Fruit fly (Drosophila melanogaster) whole organism, wandering third instar larva: Measurements from ENCODE around the gene Femcoat.

Source experiments
- Abd-B ChIP-seq: fragments of >200 bp; optimal IDR thresholded peaks from 2 replicates; lab custom pipeline; 2017; ENCODE audit warnings: missing biosample characterization, missing genetic modification characterization
- CG32264 ChIP-seq: fragments of 200-800 bp; sonication (Bioruptor generic); optimal IDR thresholded peaks from 2 replicates; lab custom pipeline; 2016; ENCODE audit warnings: missing biosample characterization, missing genetic modification characterization
- CG9705 ChIP-seq: fragments of 200-800 bp; sonication (Bioruptor generic); optimal IDR thresholded peaks from 2 replicates; lab custom pipeline; 2018; ENCODE audit warnings: missing biosample characterization, mild to moderate bottlenecking, missing genetic modification characterization
- CrebA ChIP-seq: fragments of 200-800 bp; sonication (Bioruptor generic); optimal IDR thresholded peaks from 2 replicates; lab custom pipeline; 2016; ENCODE audit warnings: missing biosample characterization, mild to moderate bottlenecking, missing genetic modification characterization, borderline replicate concordance
- Dfd ChIP-seq: fragments of >200 bp; optimal IDR thresholded peaks from 2 replicates; lab custom pipeline; 2017; ENCODE audit warnings: missing biosample characterization, missing genetic modification characterization
- Dif ChIP-seq: fragments of 200-275, 200-300 bp; sonication (Bioruptor generic); optimal IDR thresholded peaks from 2 replicates; lab custom pipeline; 2018; ENCODE audit warnings: missing biosample characterization, missing genetic modification characterization; ENCODE audit not compliant: partially characterized antibody
- GATAd ChIP-seq: sonication (Bioruptor generic); optimal IDR thresholded peaks from 2 replicates; lab custom pipeline; 2016; ENCODE audit warnings: missing biosample characterization, missing genetic modification characterization
- HLH106 ChIP-seq: fragments of 200-800 bp; optimal IDR thresholded peaks from 3 replicates; lab custom pipeline; 2019; ENCODE audit warnings: missing biosample characterization, mild to moderate bottlenecking, missing genetic modification characterization, moderate library complexity
- Hr78 ChIP-seq: fragments of >200 bp; optimal IDR thresholded peaks from 2 replicates; lab custom pipeline; 2017; ENCODE audit warnings: missing biosample characterization, missing genetic modification characterization
- Hr83 ChIP-seq: fragments of 200-300 bp; sonication (Bioruptor generic); optimal IDR thresholded peaks from 2 replicates; lab custom pipeline; 2016; ENCODE audit warnings: missing biosample characterization, mild to moderate bottlenecking, missing genetic modification characterization, moderate library complexity; ENCODE audit not compliant: poor library complexity, severe bottlenecking
- Jra ChIP-seq: sonication (Bioruptor generic); optimal IDR thresholded peaks from 2 replicates; lab custom pipeline; 2016; ENCODE audit warnings: missing biosample characterization, missing genetic modification characterization
- Mio ChIP-seq: sonication (Bioruptor generic); optimal IDR thresholded peaks from 2 replicates; lab custom pipeline; 2016; ENCODE audit warnings: missing biosample characterization, missing genetic modification characterization
- Myc ChIP-seq: fragments of >200 bp; optimal IDR thresholded peaks from 2 replicates; lab custom pipeline; 2017
- N ChIP-seq: fragments of >200 bp; optimal IDR thresholded peaks from 2 replicates; lab custom pipeline; 2018; ENCODE audit warnings: missing biosample characterization, missing external identifiers, missing genetic modification characterization
- OdsH ChIP-seq: fragments of 200-800 bp; sonication (Bioruptor generic); optimal IDR thresholded peaks from 2 replicates; lab custom pipeline; 2016; ENCODE audit warnings: missing biosample characterization, mild to moderate bottlenecking, missing genetic modification characterization
- Sp1 ChIP-seq: fragments of 200-800 bp; sonication (Bioruptor generic); optimal IDR thresholded peaks from 3 replicates; lab custom pipeline; 2019; ENCODE audit warnings: missing biosample characterization, mild to moderate bottlenecking, missing genetic modification characterization, moderate library complexity
- Vsx2 ChIP-seq: fragments of 200-300, 225-300 bp; sonication (Bioruptor generic); optimal IDR thresholded peaks from 2 replicates; lab custom pipeline; 2018; ENCODE audit warnings: missing biosample characterization, missing genetic modification characterization; ENCODE audit not compliant: partially characterized antibody
- br ChIP-seq: fragments of 200-800 bp; sonication (Bioruptor generic); optimal IDR thresholded peaks from 2 replicates; lab custom pipeline; 2016; ENCODE audit warnings: missing biosample characterization, missing genetic modification characterization
- dl ChIP-seq, 2 experiments: fragments of 175-275, 200-275 bp in 1 of 2; fragments of 200-275 bp in 1 of 2; sonication (Bioruptor generic); optimal IDR thresholded peaks; lab custom pipeline; 2018; ENCODE audit warnings: mild to moderate bottlenecking in 2 of 2, missing biosample characterization in 2 of 2, missing genetic modification characterization in 2 of 2, moderate library complexity in 2 of 2; ENCODE audit not compliant: partially characterized antibody in 2 of 2, insufficient read depth in 1 of 2
- dmrt93B ChIP-seq: fragments of 200-800 bp; sonication (Bioruptor generic); optimal IDR thresholded peaks from 2 replicates; lab custom pipeline; 2018; ENCODE audit warnings: missing biosample characterization, mild to moderate bottlenecking, missing genetic modification characterization
- dsf ChIP-seq: sonication (Bioruptor generic); optimal IDR thresholded peaks from 2 replicates; lab custom pipeline; 2016; ENCODE audit warnings: missing biosample characterization, missing genetic modification characterization, borderline replicate concordance
- fru ChIP-seq: fragments of 200-800 bp; sonication (Bioruptor generic); optimal IDR thresholded peaks from 3 replicates; lab custom pipeline; 2016; ENCODE audit warnings: missing biosample characterization, mild to moderate bottlenecking, missing genetic modification characterization
- h ChIP-seq: fragments of 200-800 bp; sonication (Bioruptor generic); optimal IDR thresholded peaks from 3 replicates; lab custom pipeline; 2016; ENCODE audit warnings: missing biosample characterization, mild to moderate bottlenecking, missing genetic modification characterization
- lola ChIP-seq: fragments of >200 bp; optimal IDR thresholded peaks from 2 replicates; lab custom pipeline; 2017; ENCODE audit warnings: missing biosample characterization, missing genetic modification characterization
- pan ChIP-seq: fragments of >200 bp; optimal IDR thresholded peaks from 2 replicates; lab custom pipeline; 2017
- psq ChIP-seq: fragments of 200-800 bp; sonication (Bioruptor generic); optimal IDR thresholded peaks from 3 replicates; lab custom pipeline; 2017; ENCODE audit warnings: missing biosample characterization, mild to moderate bottlenecking, missing genetic modification characterization, moderate library complexity
- rgr ChIP-seq: fragments of 200-800 bp; sonication (Bioruptor generic); optimal IDR thresholded peaks from 3 replicates; lab custom pipeline; 2016; ENCODE audit warnings: missing biosample characterization, mild to moderate bottlenecking, missing genetic modification characterization
- sage ChIP-seq: fragments of 200-800 bp; sonication (Bioruptor generic); optimal IDR thresholded peaks from 2 replicates; lab custom pipeline; 2016; ENCODE audit warnings: missing biosample characterization, mild to moderate bottlenecking, missing genetic modification characterization
- sv ChIP-seq: fragments of 200-800 bp; sonication (Bioruptor generic); optimal IDR thresholded peaks from 3 replicates; lab custom pipeline; 2016; ENCODE audit warnings: missing biosample characterization, missing genetic modification characterization
- usp ChIP-seq: fragments of >200 bp; optimal IDR thresholded peaks from 2 replicates; lab custom pipeline; 2017; ENCODE audit warnings: missing biosample characterization, missing genetic modification characterization
- woc ChIP-seq: sonication (Bioruptor generic); optimal IDR thresholded peaks from 2 replicates; lab custom pipeline; 2016; ENCODE audit warnings: missing biosample characterization, mild to moderate bottlenecking, missing genetic modification characterization

The Femcoat gene

DNA sequence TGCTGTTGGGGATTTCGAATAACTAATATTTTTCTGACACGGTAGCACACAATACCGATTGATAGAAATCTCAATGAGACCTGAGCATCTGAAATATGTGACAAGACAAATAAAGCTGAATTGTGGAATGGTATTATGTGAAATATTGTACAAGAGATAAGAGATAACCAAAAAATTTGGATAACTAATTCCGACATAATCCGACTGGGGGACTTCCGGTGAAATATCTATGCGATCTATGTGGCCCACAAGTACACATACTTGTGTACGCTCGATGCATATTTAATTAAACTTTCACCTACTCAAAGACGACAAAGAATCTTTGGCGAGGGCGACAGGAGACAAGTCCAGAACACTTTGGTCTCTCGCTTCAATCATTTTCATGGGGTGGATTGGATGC lies 10.1 kb upstream of the Femcoat start, which contains the start of gene CG15576:
TSS of gene CG15576 (minus strand) at position 101 of the 400 bp plus-strand sequence.
- no peak for TF ChIP-seq Hr83 (GFP tag; lab: Kevin White, UChicago)
- TF ChIP-seq GATAd (GFP tag; lab: Kevin White, UChicago) = no peak
- no peak for TF ChIP-seq Vsx2 (GFP tag; lab: Kevin White, UChicago)
- no peak for TF ChIP-seq Abd-B
- TF ChIP-seq HLH106 (tag; lab: Kevin White, UChicago) = no peak
- no peak for TF ChIP-seq fru (GFP tag; lab: Kevin White, UChicago)
- no peak for TF ChIP-seq Myc (lab: Kevin White, UChicago)
- TF ChIP-seq lola = no peak
- no peak for TF ChIP-seq Dfd (GFP tag; lab: Kevin White, UChicago)
- TF ChIP-seq Jra (GFP tag; lab: Kevin White, UChicago) = no peak
- TF ChIP-seq h (GFP tag; lab: Kevin White, UChicago) = no peak
- no peak for TF ChIP-seq Dif (GFP tag; lab: Kevin White, UChicago)

DNA sequence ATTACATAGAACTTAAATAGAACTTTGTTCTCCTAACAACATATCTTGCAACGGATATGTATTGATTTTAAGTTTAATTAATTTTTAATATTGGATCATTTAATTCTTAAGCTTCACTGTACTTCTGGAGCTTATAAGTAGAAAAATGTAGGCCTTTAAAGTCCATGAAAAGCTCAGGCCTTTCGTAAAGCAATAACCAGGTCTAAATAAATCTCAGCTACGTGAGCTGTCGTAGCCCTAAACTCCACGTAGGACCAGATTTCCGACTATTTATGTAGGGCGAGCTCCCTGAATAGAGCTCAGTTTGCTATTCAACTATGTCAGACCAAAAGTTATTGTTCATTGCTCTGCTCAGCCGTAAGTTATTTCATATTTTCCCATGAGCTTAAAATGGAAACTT lies 5.5 kb upstream of the Femcoat start, which contains the start of gene CG43135:
TSS of gene CG43135 (plus strand) at position 301 of the 400 bp plus-strand sequence.
- TF ChIP-seq Hr83 (GFP tag; lab: Kevin White, UChicago) = no peak
- TF ChIP-seq Hr78 = no peak
- no peak for TF ChIP-seq pan (lab: Kevin White, UChicago)
- no peak for TF ChIP-seq Jra (GFP tag; lab: Kevin White, UChicago)
- TF ChIP-seq sage = no peak
- TF ChIP-seq rgr (GFP tag; lab: Kevin White, UChicago) = no peak
- no peak for TF ChIP-seq GATAd (GFP tag; lab: Kevin White, UChicago)
- TF ChIP-seq HLH106 (tag; lab: Kevin White, UChicago) = no peak
- TF ChIP-seq woc (GFP tag; lab: Kevin White, UChicago) = no peak
- no peak for TF ChIP-seq CG32264 (GFP tag; lab: Kevin White, UChicago)
- no peak for TF ChIP-seq Myc (lab: Kevin White, UChicago)
- TF ChIP-seq sv (GFP tag; lab: Kevin White, UChicago) = no peak
- TF ChIP-seq dsf (GFP tag; lab: Kevin White, UChicago) = no peak

DNA sequence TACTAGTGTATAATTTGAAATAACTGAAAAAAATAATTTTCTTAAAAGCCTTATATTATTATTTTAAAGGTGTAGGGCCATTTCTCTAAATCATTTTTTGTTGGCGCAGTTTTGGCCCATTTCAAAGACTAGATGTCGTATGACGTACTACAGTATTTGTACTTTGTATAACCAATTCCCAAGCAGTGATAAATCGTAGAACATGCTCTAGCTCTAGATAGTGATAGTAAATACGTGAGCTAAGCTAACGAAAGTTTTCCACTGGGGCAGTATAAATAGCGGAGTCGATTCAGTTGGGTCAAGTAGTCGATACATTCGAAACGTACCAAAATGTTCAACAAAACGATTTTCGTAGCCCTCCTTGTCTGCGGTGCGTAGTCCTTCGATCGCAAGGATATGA lies 4.4 kb upstream of the Femcoat start, which contains the start of gene CG43134:
TSS of gene CG43134 (plus strand) at position 301 of the 400 bp plus-strand sequence.
- no peak for TF ChIP-seq CG9705 (GFP tag; lab: Kevin White, UChicago)
- TF ChIP-seq HLH106 (tag; lab: Kevin White, UChicago) = no peak
- no peak for TF ChIP-seq pan (lab: Kevin White, UChicago)
- TF ChIP-seq woc (GFP tag; lab: Kevin White, UChicago) = no peak
- no peak for TF ChIP-seq dmrt93B (GFP tag; lab: Kevin White, UChicago)
- TF ChIP-seq br (GFP tag; lab: Kevin White, UChicago) = no peak
- no peak for TF ChIP-seq N
- TF ChIP-seq GATAd (GFP tag; lab: Kevin White, UChicago) = no peak
- no peak for TF ChIP-seq Hr78
- TF ChIP-seq psq = no peak
- TF ChIP-seq h (GFP tag; lab: Kevin White, UChicago) = no peak
- TF ChIP-seq dl (GFP tag; optimal IDR thresholded peaks at IDR 0.05; lab: Kevin White, UChicago; ENCODE audit: insufficient read depth in 1 of 2, partially characterized antibody in 2 of 2) = no peak
- no peak for TF ChIP-seq CrebA (GFP tag; lab: Kevin White, UChicago)
- TF ChIP-seq Mio (GFP tag; lab: Kevin White, UChicago) = no peak
- TF ChIP-seq, all 38 proteins: peak for 0

DNA sequence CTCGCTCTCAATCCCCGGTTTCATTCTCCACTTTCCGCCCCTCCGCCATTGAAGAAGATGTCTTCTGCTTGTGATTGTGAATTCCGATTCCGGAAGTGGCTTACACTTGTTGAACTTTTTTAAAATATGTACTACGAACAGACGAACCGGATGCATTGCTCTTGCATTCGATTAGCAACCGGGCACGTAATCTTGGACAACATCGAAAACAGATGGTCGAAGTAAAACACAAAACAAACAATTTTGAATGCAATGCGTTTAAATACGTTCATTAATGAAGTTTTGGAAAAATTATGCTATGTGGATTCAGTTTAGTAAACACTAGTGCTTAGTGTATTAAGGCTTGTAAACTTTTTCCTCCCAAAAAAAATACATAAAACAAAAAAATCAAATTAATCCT lies 3.4 kb upstream of the Femcoat start, which contains the start of gene Muc4B:
TSS of gene Muc4B (minus strand) at position 101 of the 400 bp plus-strand sequence.
- TF ChIP-seq br (GFP tag; lab: Kevin White, UChicago) = no peak
- TF ChIP-seq pan (lab: Kevin White, UChicago) = no peak
- no peak for TF ChIP-seq HLH106 (tag; lab: Kevin White, UChicago)
- no peak for TF ChIP-seq CrebA (GFP tag; lab: Kevin White, UChicago)
- TF ChIP-seq Sp1 (GFP tag; lab: Kevin White, UChicago) = no peak
- no peak for TF ChIP-seq psq
- TF ChIP-seq OdsH (GFP tag; lab: Kevin White, UChicago) = no peak
- TF ChIP-seq woc (GFP tag; lab: Kevin White, UChicago) = no peak
- TF ChIP-seq GATAd (GFP tag; lab: Kevin White, UChicago) = no peak
- no peak for TF ChIP-seq lola
- TF ChIP-seq Hr83 (GFP tag; lab: Kevin White, UChicago) = no peak
- TF ChIP-seq CG32264 (GFP tag; lab: Kevin White, UChicago) = no peak
- TF ChIP-seq Abd-B = no peak
- TF ChIP-seq usp (GFP tag; lab: Kevin White, UChicago) = no peak
- no peak for TF ChIP-seq Dif (GFP tag; lab: Kevin White, UChicago)
